Fruit fly (Drosophila melanogaster): ENCODE data around the gene ND-ACP.

The ND-ACP gene

DNA sequence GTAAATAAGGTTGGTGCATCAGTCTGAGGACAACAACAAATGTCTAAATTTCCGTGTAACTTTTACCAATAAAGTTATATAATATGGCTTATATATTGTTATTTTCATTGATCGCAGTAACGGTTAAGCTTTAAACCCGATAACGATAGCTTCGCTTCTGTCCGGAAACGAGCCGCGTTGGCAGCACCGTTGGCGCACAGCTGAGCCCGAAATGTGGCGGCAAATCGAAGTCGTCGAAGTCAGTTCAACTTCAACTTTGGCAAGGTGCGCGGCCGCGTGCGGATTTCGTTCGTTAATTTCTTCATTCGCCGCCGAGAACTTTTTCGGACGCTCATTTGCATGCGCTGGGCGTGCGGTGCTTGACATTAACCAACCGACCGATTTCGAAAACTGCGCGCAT is 11.5 kb upstream of the ND-ACP start, which contains the start of gene Myo61F:
Myo61F (plus strand) TSS at position 240 of the 400 bp plus-strand sequence.
- no peak for TF ChIP-seq CG12768 (GFP tag; optimal IDR thresholded peaks at IDR 0.05)
- no peak for TF ChIP-seq Crg-1 (GFP tag; optimal IDR thresholded peaks at IDR 0.05)
- TF ChIP-seq bab1 (GFP tag; optimal IDR thresholded peaks at IDR 0.05): peak; percentile 54
- TF ChIP-seq CG11617 (GFP tag; optimal IDR thresholded peaks at IDR 0.05): no peak
- no peak for TF ChIP-seq CG7101 (tag; optimal IDR thresholded peaks at IDR 0.05)
- TF ChIP-seq pad (GFP tag; optimal IDR thresholded peaks at IDR 0.05): no peak
- TF ChIP-seq tj (GFP tag; optimal IDR thresholded peaks at IDR 0.05): peak; percentile 42
- no peak for TF ChIP-seq cic (GFP tag; optimal IDR thresholded peaks at IDR 0.05)
- no peak for TF ChIP-seq CG7045 (GFP tag; optimal IDR thresholded peaks at IDR 0.05)
- peak; percentile 28 for TF ChIP-seq Mnt (GFP tag; optimal IDR thresholded peaks at IDR 0.05)
- TF ChIP-seq cnc (optimal IDR thresholded peaks at IDR 0.05): no peak
- TF ChIP-seq CG14711 (tag; optimal IDR thresholded peaks at IDR 0.05): no peak
- TF ChIP-seq toe (GFP tag; optimal IDR thresholded peaks at IDR 0.05): no peak
- no peak for TF ChIP-seq ovo (GFP tag; optimal IDR thresholded peaks at IDR 0.05)
- TF ChIP-seq CG33017 (tag; optimal IDR thresholded peaks at IDR 0.05): no peak
- TF ChIP-seq Clk (GFP tag; optimal IDR thresholded peaks at IDR 0.05): no peak

DNA sequence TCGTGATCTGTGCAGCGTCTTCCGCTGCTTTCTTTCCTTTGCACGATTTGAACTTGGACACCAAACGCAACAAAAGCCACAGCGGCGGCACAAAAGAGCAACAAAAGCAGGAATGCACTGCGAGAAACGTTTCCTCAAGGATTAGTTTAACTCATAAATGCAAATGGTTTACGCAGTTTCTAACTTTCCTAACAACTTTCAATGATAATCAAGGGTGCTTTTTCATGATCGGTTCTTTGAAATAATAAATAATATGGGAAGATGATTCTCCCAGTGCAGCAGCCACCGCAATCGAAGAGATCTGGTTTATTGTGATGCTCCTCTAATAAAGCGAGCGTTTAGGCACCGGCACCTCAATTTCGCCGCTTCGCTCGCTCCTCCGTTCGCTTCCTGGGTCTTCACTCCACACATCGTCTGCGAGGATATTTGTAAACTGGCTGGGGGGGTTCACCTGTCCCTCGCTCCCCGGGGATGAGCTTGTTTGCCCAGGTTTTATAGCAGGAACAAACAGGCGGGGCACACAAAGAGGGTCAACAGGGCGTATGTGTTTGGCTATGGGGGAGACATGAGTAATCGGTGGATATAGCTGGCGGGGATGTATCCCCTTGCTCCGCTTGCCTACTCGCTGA is 10.5 kb upstream of the ND-ACP start:
- TF ChIP-seq toe (GFP tag; optimal IDR thresholded peaks at IDR 0.05) (no peak), CG7101 (tag; optimal IDR thresholded peaks at IDR 0.05) (no peak), Hr96 (GFP tag; optimal IDR thresholded peaks at IDR 0.05) (no peak), CG5204 (GFP tag; optimal IDR thresholded peaks at IDR 0.05) (no peak), kay (GFP tag; ENCODE audit: borderline replicate concordance) (no peak), tj (GFP tag; optimal IDR thresholded peaks at IDR 0.05) (no peak), cnc (optimal IDR thresholded peaks at IDR 0.05) (no peak), Mnt (GFP tag; optimal IDR thresholded peaks at IDR 0.05) (no peak), cic (GFP tag; optimal IDR thresholded peaks at IDR 0.05) (no peak), CG33017 (tag; optimal IDR thresholded peaks at IDR 0.05) (no peak), CG14711 (tag; optimal IDR thresholded peaks at IDR 0.05) (no peak), CG11617 (GFP tag; optimal IDR thresholded peaks at IDR 0.05) (no peak), Crg-1 (GFP tag; optimal IDR thresholded peaks at IDR 0.05) (no peak), CG1620 (GFP tag; optimal IDR thresholded peaks at IDR 0.05) (no peak), Clk (GFP tag; optimal IDR thresholded peaks at IDR 0.05) (no peak)

DNA sequence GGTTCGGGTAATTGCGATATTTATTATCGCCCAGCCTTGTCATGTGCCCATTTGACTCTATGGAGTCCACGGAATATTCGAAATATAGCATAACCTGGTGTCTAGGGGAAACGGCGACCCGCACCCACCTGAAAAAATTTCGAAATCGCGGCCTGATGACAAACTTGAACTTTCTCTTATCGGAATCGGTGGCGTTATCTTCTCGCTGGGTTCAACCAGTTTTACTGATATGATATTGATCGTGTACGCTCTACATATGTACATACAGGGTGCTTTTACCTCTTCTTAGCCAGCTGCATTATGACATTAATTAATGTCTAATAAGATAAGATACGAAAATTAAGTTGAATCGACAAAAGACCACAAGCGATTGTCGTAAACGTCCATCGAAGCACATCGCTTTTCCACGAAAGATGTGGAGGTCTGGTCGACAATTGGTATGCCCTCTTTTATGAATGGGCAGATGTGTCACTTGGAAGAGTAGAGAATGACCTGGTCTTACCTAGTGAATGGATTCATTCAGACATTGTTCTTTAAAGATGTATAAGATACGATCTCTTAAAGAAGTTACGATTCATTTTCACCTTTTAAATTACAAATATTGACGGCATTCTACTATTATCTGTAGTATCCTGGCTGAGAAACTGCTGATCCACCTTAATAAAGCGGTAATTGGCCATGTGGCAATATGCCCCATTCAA is 9.4 kb upstream of the ND-ACP start:
- TF ChIP-seq CG33017 (tag; optimal IDR thresholded peaks at IDR 0.05): no peak
- peak; percentile 41 for TF ChIP-seq CG7101 (tag; optimal IDR thresholded peaks at IDR 0.05)
- TF ChIP-seq toe (GFP tag; optimal IDR thresholded peaks at IDR 0.05): no peak
- TF ChIP-seq CG5204 (GFP tag; optimal IDR thresholded peaks at IDR 0.05): no peak
- TF ChIP-seq bab1 (GFP tag; optimal IDR thresholded peaks at IDR 0.05): peak; percentile 54
- TF ChIP-seq kay (GFP tag; ENCODE audit: borderline replicate concordance): no peak
- no peak for TF ChIP-seq tj (GFP tag; optimal IDR thresholded peaks at IDR 0.05)
- TF ChIP-seq CG1620 (GFP tag; optimal IDR thresholded peaks at IDR 0.05): no peak
- TF ChIP-seq ovo (GFP tag; optimal IDR thresholded peaks at IDR 0.05): no peak
- no peak for TF ChIP-seq CG7045 (GFP tag; optimal IDR thresholded peaks at IDR 0.05)
- TF ChIP-seq Mnt (GFP tag; optimal IDR thresholded peaks at IDR 0.05): no peak
- TF ChIP-seq CG11617 (GFP tag; optimal IDR thresholded peaks at IDR 0.05): no peak
- TF ChIP-seq CG12768 (GFP tag; optimal IDR thresholded peaks at IDR 0.05): no peak
- TF ChIP-seq cic (GFP tag; optimal IDR thresholded peaks at IDR 0.05): no peak
- no peak for TF ChIP-seq cnc (optimal IDR thresholded peaks at IDR 0.05)
- peak; percentile 41 for TF ChIP-seq pad (GFP tag; optimal IDR thresholded peaks at IDR 0.05)
- no peak for TF ChIP-seq Clk (GFP tag; optimal IDR thresholded peaks at IDR 0.05)
- no peak for TF ChIP-seq Hr96 (GFP tag; optimal IDR thresholded peaks at IDR 0.05)
- no peak for TF ChIP-seq Crg-1 (GFP tag; optimal IDR thresholded peaks at IDR 0.05)
- TF ChIP-seq CG14711 (tag; optimal IDR thresholded peaks at IDR 0.05): peak; percentile 53

DNA sequence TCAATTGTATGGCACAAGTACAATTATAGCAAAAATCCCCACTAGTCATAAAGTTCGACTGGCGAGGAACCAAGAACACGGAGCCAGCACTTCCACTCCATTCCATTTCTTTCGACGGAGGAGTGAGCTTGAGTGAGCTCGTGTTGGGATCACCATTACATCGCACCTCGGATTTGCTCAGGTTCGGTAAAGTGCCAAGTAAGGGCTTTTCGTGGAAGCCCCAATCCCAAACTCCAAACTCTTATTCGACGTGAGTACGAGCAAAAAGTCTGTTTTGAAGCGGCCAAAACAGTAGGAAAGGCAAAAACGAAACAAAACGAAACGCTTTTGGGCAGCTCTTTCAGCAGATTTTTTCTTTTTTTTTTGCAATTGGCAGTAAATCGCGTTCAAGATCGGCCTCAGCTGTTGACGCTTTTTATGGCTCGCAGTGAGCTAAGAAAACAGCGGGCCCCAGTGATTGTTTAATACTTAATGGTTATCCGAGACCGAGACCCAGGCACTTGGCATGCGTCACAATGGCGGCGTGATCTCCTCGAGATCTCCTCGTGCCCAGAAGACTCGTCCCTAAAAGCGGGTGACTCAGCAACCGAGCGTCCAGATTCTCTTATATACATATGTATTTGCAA is 8.7 kb upstream of the ND-ACP start:
- peak; percentile 95 for TF ChIP-seq tj (GFP tag; optimal IDR thresholded peaks at IDR 0.05)
- no peak for TF ChIP-seq ovo (GFP tag; optimal IDR thresholded peaks at IDR 0.05)

DNA sequence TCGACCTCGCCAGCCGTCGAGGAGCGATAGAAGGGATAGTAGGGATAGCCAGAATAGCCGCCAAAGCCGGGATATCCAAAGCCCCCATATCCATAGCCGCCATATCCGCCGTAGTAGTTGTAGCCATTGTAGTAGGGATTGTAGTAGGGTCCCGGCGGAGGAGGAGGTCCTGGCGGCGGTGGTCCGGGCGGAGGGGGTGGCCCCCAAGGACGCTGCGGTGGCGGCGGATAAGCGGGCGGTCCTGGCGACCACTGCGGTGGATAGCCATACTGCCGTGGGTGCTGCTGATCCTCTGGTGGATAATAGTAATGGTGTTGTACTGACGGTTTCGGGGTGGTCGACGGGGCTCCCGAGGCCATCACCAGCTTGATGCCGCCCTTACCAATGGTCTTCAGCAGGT is 7.6 kb upstream of the ND-ACP start:
- TF ChIP-seq cnc (optimal IDR thresholded peaks at IDR 0.05): peak in 1 of 2 experiments; percentile 27
- TF ChIP-seq CG7101 (tag; optimal IDR thresholded peaks at IDR 0.05): no peak

DNA sequence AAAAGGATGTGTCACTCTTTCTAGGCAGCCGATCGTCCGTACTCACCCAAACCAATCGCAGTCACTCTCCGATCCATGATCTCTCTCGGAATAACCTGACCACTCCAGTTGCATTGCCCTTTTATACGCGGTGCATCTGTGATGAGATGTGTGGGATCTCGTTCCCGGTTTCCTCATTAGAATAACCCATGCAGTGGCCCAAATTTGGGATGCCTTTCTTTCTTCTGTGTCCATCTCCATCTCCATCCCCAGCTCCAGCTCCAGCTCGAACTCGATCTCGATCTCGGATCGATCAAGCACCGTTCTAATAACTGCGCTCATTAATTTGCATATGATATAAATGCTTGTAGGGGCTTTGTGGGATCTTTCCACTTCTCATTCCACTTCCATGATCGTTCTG is 7.0 kb upstream of the ND-ACP start, which contains the start of gene CG9184:
CG9184 (minus strand) TSS at position 101 of the 400 bp plus-strand sequence.
- no peak for TF ChIP-seq Mnt (GFP tag; optimal IDR thresholded peaks at IDR 0.05)
- TF ChIP-seq CG7045 (GFP tag; optimal IDR thresholded peaks at IDR 0.05): no peak
- TF ChIP-seq CG7101 (tag; optimal IDR thresholded peaks at IDR 0.05): no peak
- TF ChIP-seq CG33017 (tag; optimal IDR thresholded peaks at IDR 0.05): no peak
- TF ChIP-seq cic (GFP tag; optimal IDR thresholded peaks at IDR 0.05): no peak
- no peak for TF ChIP-seq toe (GFP tag; optimal IDR thresholded peaks at IDR 0.05)
- TF ChIP-seq CG14711 (tag; optimal IDR thresholded peaks at IDR 0.05): no peak
- no peak for TF ChIP-seq pad (GFP tag; optimal IDR thresholded peaks at IDR 0.05)
- no peak for TF ChIP-seq CG11617 (GFP tag; optimal IDR thresholded peaks at IDR 0.05)
- TF ChIP-seq CG1620 (GFP tag; optimal IDR thresholded peaks at IDR 0.05): no peak
- no peak for TF ChIP-seq bab1 (GFP tag; optimal IDR thresholded peaks at IDR 0.05)
- no peak for TF ChIP-seq Clk (GFP tag; optimal IDR thresholded peaks at IDR 0.05)
- no peak for TF ChIP-seq CG5204 (GFP tag; optimal IDR thresholded peaks at IDR 0.05)
- no peak for TF ChIP-seq tj (GFP tag; optimal IDR thresholded peaks at IDR 0.05)
- no peak for TF ChIP-seq Hr96 (GFP tag; optimal IDR thresholded peaks at IDR 0.05)
